Worm (Caenorhabditis elegans): ENCODE data around the gene Y105C5A.1268.
"Not testable (repeated sequence)": the region's sequence is repeated elsewhere in the genome, so short reads cannot be mapped to it uniquely, and the experiment has no call there.

DNA sequence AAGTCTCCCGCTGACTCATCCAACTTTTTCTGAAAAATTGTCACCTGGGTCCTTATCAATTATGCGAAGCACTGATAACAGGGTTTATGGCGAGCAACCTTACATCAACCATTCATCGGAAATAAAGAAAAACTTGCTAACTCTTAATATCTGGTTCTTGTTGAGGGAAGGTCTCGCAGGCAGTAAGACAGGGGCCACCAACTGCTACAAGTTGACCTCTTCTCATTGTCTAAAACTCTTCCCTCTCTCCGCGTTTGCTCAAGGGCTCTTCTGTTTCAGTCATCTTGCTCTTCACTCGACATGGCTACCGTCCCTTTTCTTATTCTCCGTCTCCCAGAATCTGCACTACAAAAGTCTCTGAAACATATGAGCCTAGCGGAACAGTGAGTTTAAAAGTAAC lies 10.8 kb downstream of the Y105C5A.1268 start, which contains the start of gene Y105C5A.10:
- TF ChIP-seq flt-1 (GFP tag; IDR thresholded peaks at IDR 0.05); ref-1 (GFP tag; conservative IDR thresholded peaks at IDR 0.05); ztf-23 (GFP tag; IDR thresholded peaks at IDR 0.05); cog-1 (tag; optimal IDR thresholded peaks at IDR 0.05): not testable (repeated sequence)

Data from whole organism, midembryonic.